Worm (Caenorhabditis elegans): ENCODE data around the gene acl-6.

Gene acl-6

ce11 chrV:5419915-5420314 is 13.3 kb upstream of the acl-6 start, which contains the start of gene F08F3.6:
TSS of gene F08F3.6 (minus strand) at chrV:5420067.
- no peak for TF ChIP-seq ztf-29 (GFP tag; IDR thresholded peaks at IDR 0.05)
- no peak for TF ChIP-seq med-1 (GFP tag; optimal IDR thresholded peaks at IDR 0.05; ENCODE audit: insufficient read depth)
- no peak for TF ChIP-seq T22C8.4 (GFP tag; IDR thresholded peaks at IDR 0.05)
- no peak for TF ChIP-seq ref-1 (GFP tag; conservative IDR thresholded peaks at IDR 0.05)
- no peak for TF ChIP-seq cog-1 (tag; optimal IDR thresholded peaks at IDR 0.05)
- no peak for TF ChIP-seq ztf-23 (GFP tag; IDR thresholded peaks at IDR 0.05)
- no peak for TF ChIP-seq flt-1 (GFP tag; IDR thresholded peaks at IDR 0.05)
- TF ChIP-seq klf-2 (GFP tag; conservative IDR thresholded peaks at IDR 0.05), result no peak
- TF ChIP-seq tab-1 (GFP tag; IDR thresholded peaks at IDR 0.05), result no peak

ce11 chrV:5423120-5423519 is 10.1 kb upstream of the acl-6 start, which contains the start of gene cyp-14A5:
TSS of gene cyp-14A5 (minus strand) at chrV:5423282.
- TF ChIP-seq ztf-29 (GFP tag; IDR thresholded peaks at IDR 0.05) (no peak), tab-1 (GFP tag; IDR thresholded peaks at IDR 0.05) (no peak), med-1 (GFP tag; optimal IDR thresholded peaks at IDR 0.05; ENCODE audit: insufficient read depth) (no peak), cog-1 (tag; optimal IDR thresholded peaks at IDR 0.05) (no peak), flt-1 (GFP tag; IDR thresholded peaks at IDR 0.05) (no peak), klf-2 (GFP tag; conservative IDR thresholded peaks at IDR 0.05) (no peak), ref-1 (GFP tag; conservative IDR thresholded peaks at IDR 0.05) (no peak), ztf-23 (GFP tag; IDR thresholded peaks at IDR 0.05) (no peak), T22C8.4 (GFP tag; IDR thresholded peaks at IDR 0.05) (no peak)

ce11 chrV:5425008-5425407 is 8.2 kb upstream of the acl-6 start:
- TF ChIP-seq med-1 (GFP tag; optimal IDR thresholded peaks at IDR 0.05; ENCODE audit: insufficient read depth), result no peak
- TF ChIP-seq ref-1 (GFP tag; conservative IDR thresholded peaks at IDR 0.05), result no peak
- TF ChIP-seq T22C8.4 (GFP tag; IDR thresholded peaks at IDR 0.05), result no peak

- no peak for TF ChIP-seq cog-1 (tag; optimal IDR thresholded peaks at IDR 0.05)
- TF ChIP-seq ztf-23 (GFP tag; IDR thresholded peaks at IDR 0.05), result no peak
- no peak for TF ChIP-seq ztf-29 (GFP tag; IDR thresholded peaks at IDR 0.05)
- no peak for TF ChIP-seq flt-1 (GFP tag; IDR thresholded peaks at IDR 0.05)
- TF ChIP-seq med-1 (GFP tag; optimal IDR thresholded peaks at IDR 0.05; ENCODE audit: insufficient read depth), result no peak
- TF ChIP-seq ref-1 (GFP tag; conservative IDR thresholded peaks at IDR 0.05), result no peak
- no peak for TF ChIP-seq T22C8.4 (GFP tag; IDR thresholded peaks at IDR 0.05)
- TF ChIP-seq tab-1 (GFP tag; IDR thresholded peaks at IDR 0.05), result no peak
- TF ChIP-seq klf-2 (GFP tag; conservative IDR thresholded peaks at IDR 0.05), result no peak
These were observed 6.8 kb upstream of the acl-6 start for ce11 chrV:5426337-5426736.

- no peak for TF ChIP-seq ztf-23 (GFP tag; IDR thresholded peaks at IDR 0.05)
- TF ChIP-seq med-1 (GFP tag; optimal IDR thresholded peaks at IDR 0.05; ENCODE audit: insufficient read depth), result no peak
- no peak for TF ChIP-seq flt-1 (GFP tag; IDR thresholded peaks at IDR 0.05)
- TF ChIP-seq ref-1 (GFP tag; conservative IDR thresholded peaks at IDR 0.05), result no peak
- no peak for TF ChIP-seq ztf-29 (GFP tag; IDR thresholded peaks at IDR 0.05)
- no peak for TF ChIP-seq klf-2 (GFP tag; conservative IDR thresholded peaks at IDR 0.05)
- TF ChIP-seq tab-1 (GFP tag; IDR thresholded peaks at IDR 0.05), result no peak
- no peak for TF ChIP-seq T22C8.4 (GFP tag; IDR thresholded peaks at IDR 0.05)
- no peak for TF ChIP-seq cog-1 (tag; optimal IDR thresholded peaks at IDR 0.05)
These were observed 5.3 kb upstream of the acl-6 start, which contains the start of gene rhr-1 for ce11 chrV:5427860-5428259. TSS of gene rhr-1 (plus strand) at chrV:5428160.

- TF ChIP-seq cog-1 (tag; optimal IDR thresholded peaks at IDR 0.05) (no peak), tab-1 (GFP tag; IDR thresholded peaks at IDR 0.05) (no peak), ztf-29 (GFP tag; IDR thresholded peaks at IDR 0.05) (no peak), flt-1 (GFP tag; IDR thresholded peaks at IDR 0.05) (no peak), T22C8.4 (GFP tag; IDR thresholded peaks at IDR 0.05) (no peak), med-1 (GFP tag; optimal IDR thresholded peaks at IDR 0.05; ENCODE audit: insufficient read depth) (no peak), ref-1 (GFP tag; conservative IDR thresholded peaks at IDR 0.05) (no peak), klf-2 (GFP tag; conservative IDR thresholded peaks at IDR 0.05) (no peak)
These were observed 687 bp upstream of the acl-6 start, which contains the start of gene F08F3.8 for ce11 chrV:5432499-5432898. TSS of gene F08F3.8 (minus strand) at chrV:5432599.

ce11 chrV:5439068-5439467 is 5.9 kb downstream of the acl-6 start, which contains the start of gene snpc-1.3:
TSS of gene snpc-1.3 (minus strand) at chrV:5439168.
- TF ChIP-seq T22C8.4 (GFP tag; IDR thresholded peaks at IDR 0.05) (no peak), ztf-29 (GFP tag; IDR thresholded peaks at IDR 0.05) (no peak), med-1 (GFP tag; optimal IDR thresholded peaks at IDR 0.05; ENCODE audit: insufficient read depth) (no peak), tab-1 (GFP tag; IDR thresholded peaks at IDR 0.05) (no peak), klf-2 (GFP tag; conservative IDR thresholded peaks at IDR 0.05) (no peak), ztf-23 (GFP tag; IDR thresholded peaks at IDR 0.05) (no peak), cog-1 (tag; optimal IDR thresholded peaks at IDR 0.05) (no peak), ref-1 (GFP tag; conservative IDR thresholded peaks at IDR 0.05) (no peak), flt-1 (GFP tag; IDR thresholded peaks at IDR 0.05) (no peak)

ce11 chrV:5442366-5442765 is 9.2 kb downstream of the acl-6 start:
- no peak for TF ChIP-seq klf-2 (GFP tag; conservative IDR thresholded peaks at IDR 0.05)
- TF ChIP-seq ref-1 (GFP tag; conservative IDR thresholded peaks at IDR 0.05), result no peak
- TF ChIP-seq tab-1 (GFP tag; IDR thresholded peaks at IDR 0.05), result no peak
- no peak for TF ChIP-seq cog-1 (tag; optimal IDR thresholded peaks at IDR 0.05)
- no peak for TF ChIP-seq T22C8.4 (GFP tag; IDR thresholded peaks at IDR 0.05)
- no peak for TF ChIP-seq med-1 (GFP tag; optimal IDR thresholded peaks at IDR 0.05; ENCODE audit: insufficient read depth)
- TF ChIP-seq ztf-23 (GFP tag; IDR thresholded peaks at IDR 0.05), result no peak
- no peak for TF ChIP-seq ztf-29 (GFP tag; IDR thresholded peaks at IDR 0.05)
- no peak for TF ChIP-seq flt-1 (GFP tag; IDR thresholded peaks at IDR 0.05)

- TF ChIP-seq T22C8.4 (GFP tag; IDR thresholded peaks at IDR 0.05) (no peak), ztf-23 (GFP tag; IDR thresholded peaks at IDR 0.05) (no peak), ztf-29 (GFP tag; IDR thresholded peaks at IDR 0.05) (no peak), flt-1 (GFP tag; IDR thresholded peaks at IDR 0.05) (no peak), ref-1 (GFP tag; conservative IDR thresholded peaks at IDR 0.05) (no peak), klf-2 (GFP tag; conservative IDR thresholded peaks at IDR 0.05) (no peak), med-1 (GFP tag; optimal IDR thresholded peaks at IDR 0.05; ENCODE audit: insufficient read depth) (no peak), cog-1 (tag; optimal IDR thresholded peaks at IDR 0.05) (no peak), tab-1 (GFP tag; IDR thresholded peaks at IDR 0.05) (no peak)
These were observed 10.9 kb downstream of the acl-6 start for ce11 chrV:5444037-5444436.

- TF ChIP-seq T22C8.4 (GFP tag; IDR thresholded peaks at IDR 0.05) (no peak), med-1 (GFP tag; optimal IDR thresholded peaks at IDR 0.05; ENCODE audit: insufficient read depth) (no peak), ztf-29 (GFP tag; IDR thresholded peaks at IDR 0.05) (no peak), flt-1 (GFP tag; IDR thresholded peaks at IDR 0.05) (no peak), ztf-23 (GFP tag; IDR thresholded peaks at IDR 0.05) (no peak), ref-1 (GFP tag; conservative IDR thresholded peaks at IDR 0.05) (no peak), tab-1 (GFP tag; IDR thresholded peaks at IDR 0.05) (no peak), cog-1 (tag; optimal IDR thresholded peaks at IDR 0.05) (no peak), klf-2 (GFP tag; conservative IDR thresholded peaks at IDR 0.05) (no peak)
These were observed 12.7 kb downstream of the acl-6 start, which contains the start of gene F08F3.1 for ce11 chrV:5445839-5446238. TSS of gene F08F3.1 (plus strand) at chrV:5446139.
